Worm (Caenorhabditis elegans) whole organism, L2 larva: ENCODE measurements around the gene T26C5.4.

Experiments
- C34F6.9 ChIP-seq: fragments of 150-350 bp; optimal IDR thresholded peaks from 2 replicates; lab custom pipeline; 2014; ENCODE audit warnings: missing biosample characterization, missing genetic modification characterization
- F13H6.1 ChIP-seq: sonication (generic microtip); optimal IDR thresholded peaks from 2 replicates; lab custom pipeline; 2016; ENCODE audit warnings: missing genetic modification characterization, missing compliant biosample characterization
- R02D3.7 ChIP-seq: fragments of 150-350 bp; optimal IDR thresholded peaks from 2 replicates; lab custom pipeline; 2014; ENCODE audit warnings: missing biosample characterization, missing genetic modification characterization
- ZK546.5 ChIP-seq: sonication (generic microtip); optimal IDR thresholded peaks from 2 replicates; lab custom pipeline; 2017; ENCODE audit warnings: missing biosample characterization, missing genetic modification characterization
- alr-1 ChIP-seq: fragments of 150-350 bp; optimal IDR thresholded peaks from 2 replicates; lab custom pipeline; 2014; ENCODE audit warnings: missing biosample characterization, missing genetic modification characterization
- aly-2 ChIP-seq: fragments of 150-350 bp; optimal IDR thresholded peaks from 2 replicates; lab custom pipeline; 2014; ENCODE audit warnings: missing biosample characterization, missing genetic modification characterization
- ama-1 ChIP-seq: fragments of 150-350 bp; optimal IDR thresholded peaks from 2 replicates; lab custom pipeline; 2018; ENCODE audit warnings: inconsistent platforms
- blmp-1 ChIP-seq: sonication (generic microtip); optimal IDR thresholded peaks from 2 replicates; lab custom pipeline; 2017; ENCODE audit warnings: missing genetic modification characterization, mild to moderate bottlenecking, missing compliant biosample characterization, antibody characterized with exemption, moderate library complexity; ENCODE audit not compliant: insufficient read depth
- ceh-82 ChIP-seq: fragments of 150-350 bp; optimal IDR thresholded peaks from 2 replicates; lab custom pipeline; 2014; ENCODE audit warnings: missing biosample characterization, missing genetic modification characterization
- crh-2 ChIP-seq: sonication (generic microtip); optimal IDR thresholded peaks from 2 replicates; lab custom pipeline; 2017; ENCODE audit warnings: missing biosample characterization, missing genetic modification characterization
- dmd-4 ChIP-seq: sonication (generic microtip); optimal IDR thresholded peaks from 2 replicates; lab custom pipeline; 2017; ENCODE audit warnings: missing biosample characterization, missing genetic modification characterization
- egl-27 ChIP-seq: sonication (generic microtip); optimal IDR thresholded peaks from 3 replicates; lab custom pipeline; 2017; ENCODE audit warnings: missing biosample characterization, missing genetic modification reagents, missing genetic modification characterization
- elt-1 ChIP-seq: fragments of 150-350 bp; optimal IDR thresholded peaks from 2 replicates; lab custom pipeline; 2014; ENCODE audit warnings: missing biosample characterization, missing genetic modification characterization
- elt-3 ChIP-seq: sonication (generic microtip); optimal IDR thresholded peaks from 2 replicates; lab custom pipeline; 2017; ENCODE audit warnings: missing biosample characterization, missing genetic modification characterization
- fos-1 ChIP-seq: fragments of 150-350 bp; optimal IDR thresholded peaks from 2 replicates; lab custom pipeline; 2014; ENCODE audit warnings: missing biosample characterization, missing genetic modification characterization
- lin-11 ChIP-seq: fragments of 150-350 bp; sonication (generic microtip); optimal IDR thresholded peaks from 2 replicates; lab custom pipeline; 2014; ENCODE audit warnings: missing biosample characterization, missing genetic modification characterization, inconsistent platforms, mixed read lengths
- lin-13 ChIP-seq: fragments of 150-350 bp; optimal IDR thresholded peaks from 2 replicates; lab custom pipeline; 2014; ENCODE audit warnings: missing biosample characterization, missing genetic modification reagents, missing genetic modification characterization
- lin-39 ChIP-seq: fragments of 150-350 bp; optimal IDR thresholded peaks from 2 replicates; lab custom pipeline; 2014; ENCODE audit warnings: missing biosample characterization, missing genetic modification reagents, missing genetic modification characterization
- lsy-2 ChIP-seq, 2 experiments: fragments of 150-350 bp in 1 of 2; sonication (generic microtip) in 1 of 2; optimal IDR thresholded peaks; 2 replicates each; lab custom pipeline; 2014 to 2017; ENCODE audit warnings: missing biosample characterization in 2 of 2, missing genetic modification characterization in 2 of 2
- mab-5 ChIP-seq: fragments of 150-350 bp; optimal IDR thresholded peaks from 2 replicates; lab custom pipeline; 2014; ENCODE audit warnings: missing biosample characterization, missing genetic modification characterization
- mbf-1 ChIP-seq: sonication (generic microtip); optimal IDR thresholded peaks from 2 replicates; lab custom pipeline; 2017; ENCODE audit warnings: missing biosample characterization, missing genetic modification characterization
- mdl-1 ChIP-seq, 2 experiments: fragments of 150-350 bp in 1 of 2; sonication (generic microtip) in 1 of 2; optimal IDR thresholded peaks; 2 replicates each; lab custom pipeline; 2017; ENCODE audit warnings: missing biosample characterization in 2 of 2, missing genetic modification characterization in 2 of 2
- nhr-11 ChIP-seq: fragments of 150-350 bp; optimal IDR thresholded peaks from 2 replicates; lab custom pipeline; 2014; ENCODE audit warnings: missing biosample characterization, missing genetic modification characterization
- nhr-12 ChIP-seq: fragments of 150-350 bp; optimal IDR thresholded peaks from 2 replicates; lab custom pipeline; 2014; ENCODE audit warnings: missing biosample characterization, missing genetic modification characterization
- nhr-129 ChIP-seq: fragments of 150-350 bp; optimal IDR thresholded peaks from 2 replicates; lab custom pipeline; 2014; ENCODE audit warnings: missing biosample characterization, missing genetic modification characterization
- nhr-21 ChIP-seq: fragments of 150-350 bp; optimal IDR thresholded peaks from 2 replicates; lab custom pipeline; 2014; ENCODE audit warnings: missing biosample characterization, missing genetic modification characterization
- nhr-23 ChIP-seq: fragments of 150-350 bp; optimal IDR thresholded peaks from 2 replicates; lab custom pipeline; 2014; ENCODE audit warnings: missing biosample characterization, missing genetic modification reagents, missing genetic modification characterization
- nhr-237 ChIP-seq: fragments of 150-350 bp; optimal IDR thresholded peaks from 2 replicates; lab custom pipeline; 2014; ENCODE audit warnings: missing biosample characterization, missing genetic modification characterization
- nhr-25 ChIP-seq: fragments of 150-350 bp; sonication (generic microtip); optimal IDR thresholded peaks from 3 replicates; lab custom pipeline; 2014; ENCODE audit warnings: missing biosample characterization, missing genetic modification characterization
- nhr-6 ChIP-seq: fragments of 150-350 bp; optimal IDR thresholded peaks from 2 replicates; lab custom pipeline; 2014; ENCODE audit warnings: missing biosample characterization, missing genetic modification characterization
- nhr-77 ChIP-seq: fragments of 150-350 bp; optimal IDR thresholded peaks from 2 replicates; lab custom pipeline; 2014; ENCODE audit warnings: missing biosample characterization, missing genetic modification characterization
- sem-4 ChIP-seq: fragments of 150-350 bp; optimal IDR thresholded peaks from 2 replicates; lab custom pipeline; 2014; ENCODE audit warnings: missing biosample characterization, missing genetic modification reagents, missing genetic modification characterization
- skn-1 ChIP-seq: sonication (generic microtip); optimal IDR thresholded peaks from 2 replicates; lab custom pipeline; 2017; ENCODE audit warnings: missing biosample characterization, missing genetic modification characterization
- sma-3 ChIP-seq: sonication (generic microtip); optimal IDR thresholded peaks from 2 replicates; lab custom pipeline; 2016; ENCODE audit warnings: missing genetic modification reagents, missing genetic modification characterization, missing compliant biosample characterization
- sma-9 ChIP-seq, 2 experiments: fragments of 150-350 bp in 1 of 2; sonication (generic microtip) in 1 of 2; optimal IDR thresholded peaks; 2 replicates each; lab custom pipeline; 2014 to 2016; ENCODE audit warnings: missing genetic modification characterization in 2 of 2, mild to moderate bottlenecking in 1 of 2, missing biosample characterization in 1 of 2, missing compliant biosample characterization in 1 of 2, missing genetic modification reagents in 1 of 2, moderate library complexity in 1 of 2
- snpc-4 ChIP-seq: fragments of 150-350 bp; optimal IDR thresholded peaks from 2 replicates; lab custom pipeline; 2014; ENCODE audit warnings: missing biosample characterization, missing genetic modification characterization
- unc-39 ChIP-seq: fragments of 150-350 bp; optimal IDR thresholded peaks from 2 replicates; lab custom pipeline; 2014; ENCODE audit warnings: missing biosample characterization, missing genetic modification characterization
- unc-55 ChIP-seq: fragments of 150-350 bp; sonication (generic microtip); optimal IDR thresholded peaks from 3 replicates; lab custom pipeline; 2014; ENCODE audit warnings: missing biosample characterization, missing genetic modification reagents, missing genetic modification characterization
- unc-62 ChIP-seq: fragments of 150-350 bp; optimal IDR thresholded peaks from 2 replicates; lab custom pipeline; 2014; ENCODE audit warnings: missing biosample characterization, missing genetic modification reagents, missing genetic modification characterization
- zag-1 ChIP-seq: fragments of 150-350 bp; optimal IDR thresholded peaks from 2 replicates; lab custom pipeline; 2014; ENCODE audit warnings: missing biosample characterization, missing genetic modification characterization
- ztf-4 ChIP-seq: fragments of 150-350 bp; optimal IDR thresholded peaks from 2 replicates; lab custom pipeline; 2014; ENCODE audit warnings: missing biosample characterization, missing genetic modification characterization

Gene T26C5.4

ce11 chrII:9268983-9269382, 18.7 kb upstream of the T26C5.4 start:
- TF ChIP-seq elt-3 (tag; lab: Kevin White, UChicago) (no peak), lsy-2 (tag; optimal IDR thresholded peaks at IDR 0.05; lab: Kevin White, UChicago) (no peak), R02D3.7 (tag; lab: Kevin White, UChicago) (no peak), nhr-23 (tag; lab: Kevin White, UChicago) (no peak), lin-13 (no peak), mbf-1 (tag; lab: Kevin White, UChicago) (no peak), aly-2 (tag; lab: Kevin White, UChicago) (no peak)
- TF ChIP-seq, all 48 proteins: peak for 0

- no peak for TF ChIP-seq nhr-12 (tag; lab: Kevin White, UChicago)
- TF ChIP-seq fos-1 (tag; lab: Kevin White, UChicago) = no peak
- no peak for TF ChIP-seq skn-1 (tag; lab: Kevin White, UChicago)
- TF ChIP-seq F13H6.1 (tag; lab: Kevin White, UChicago) = no peak
- TF ChIP-seq lin-13 = no peak
- TF ChIP-seq dmd-4 (tag; lab: Kevin White, UChicago) = no peak
Observed at ce11 chrII:9266755-9267154, 16.4 kb upstream of the T26C5.4 start, which contains the start of gene C01G6.2. TSS of gene C01G6.2 (plus strand) at chrII:9267055.

DNA sequence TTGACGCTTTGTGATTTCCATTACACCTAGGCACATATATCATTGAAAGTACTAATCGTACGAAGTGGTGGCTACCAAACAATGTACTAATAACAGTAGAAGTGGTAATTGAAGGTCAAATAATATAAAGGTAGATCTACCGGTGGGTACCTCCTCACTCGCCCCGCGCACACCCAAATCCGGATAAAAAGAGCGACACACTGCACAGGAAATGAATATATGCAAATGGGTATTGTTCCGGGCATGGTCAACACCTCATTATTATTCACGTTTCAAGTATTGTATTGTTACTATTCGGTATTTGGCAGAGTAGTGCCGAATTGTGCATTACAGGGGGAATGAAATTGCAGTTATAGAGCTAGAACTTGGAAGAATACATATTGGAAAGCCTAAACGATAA, 15.9 kb upstream of the T26C5.4 start:
- TF ChIP-seq R02D3.7 (tag; lab: Kevin White, UChicago) = no peak
- TF ChIP-seq mbf-1 (tag; lab: Kevin White, UChicago) = no peak
- TF ChIP-seq F13H6.1 (tag; lab: Kevin White, UChicago) = no peak
- no peak for TF ChIP-seq nhr-12 (tag; lab: Kevin White, UChicago)
- TF ChIP-seq lin-39 (tag; lab: Kevin White, UChicago) = no peak
- TF ChIP-seq skn-1 (tag; lab: Kevin White, UChicago) = no peak
- TF ChIP-seq unc-39 = no peak
- TF ChIP-seq ama-1 = no peak
- no peak for TF ChIP-seq nhr-237 (tag; lab: Kevin White, UChicago)
- TF ChIP-seq sma-3 = no peak
- TF ChIP-seq egl-27 (tag; lab: Kevin White, UChicago) = no peak
- no peak for TF ChIP-seq crh-2 (tag; lab: Kevin White, UChicago)
- TF ChIP-seq nhr-77 = no peak
- TF ChIP-seq lin-11 (tag; lab: Kevin White, UChicago) = no peak
- no peak for TF ChIP-seq ceh-82
- no peak for TF ChIP-seq nhr-11 (tag; lab: Kevin White, UChicago)
- no peak for TF ChIP-seq aly-2 (tag; lab: Kevin White, UChicago)
- no peak for TF ChIP-seq sem-4
- TF ChIP-seq lsy-2 (tag; optimal IDR thresholded peaks at IDR 0.05; lab: Kevin White, UChicago) = no peak

DNA sequence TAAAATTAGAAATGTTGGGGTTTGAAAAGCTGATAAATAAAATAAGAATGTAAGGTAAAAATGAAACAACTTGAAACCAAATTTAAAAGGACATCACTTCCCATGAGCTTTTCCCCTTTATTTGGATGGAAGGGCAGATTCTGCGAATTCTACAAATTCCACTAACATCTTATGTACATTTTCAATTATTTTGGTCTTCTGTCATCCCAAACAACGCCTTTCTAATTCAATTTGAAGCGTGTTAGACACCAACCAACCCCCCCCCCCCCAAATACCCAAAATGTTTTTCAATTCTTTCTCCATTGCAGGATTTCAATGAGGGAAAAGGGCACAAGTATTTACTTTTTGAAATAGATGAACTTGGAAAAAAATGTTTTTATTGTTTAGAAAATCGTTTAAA, 15.4 kb upstream of the T26C5.4 start:
- TF ChIP-seq nhr-129 (tag; lab: Kevin White, UChicago) = no peak
- no peak for TF ChIP-seq ZK546.5 (tag; lab: Kevin White, UChicago)
- TF ChIP-seq sma-3 = no peak
- no peak for TF ChIP-seq elt-1
- no peak for TF ChIP-seq C34F6.9 (tag; lab: Kevin White, UChicago)
- TF ChIP-seq R02D3.7 (tag; lab: Kevin White, UChicago) = no peak
- no peak for TF ChIP-seq mdl-1 (tag; optimal IDR thresholded peaks at IDR 0.05; lab: Kevin White, UChicago)
- no peak for TF ChIP-seq unc-39
- no peak for TF ChIP-seq nhr-21 (tag; lab: Kevin White, UChicago)
- no peak for TF ChIP-seq ama-1
- no peak for TF ChIP-seq nhr-6

DNA sequence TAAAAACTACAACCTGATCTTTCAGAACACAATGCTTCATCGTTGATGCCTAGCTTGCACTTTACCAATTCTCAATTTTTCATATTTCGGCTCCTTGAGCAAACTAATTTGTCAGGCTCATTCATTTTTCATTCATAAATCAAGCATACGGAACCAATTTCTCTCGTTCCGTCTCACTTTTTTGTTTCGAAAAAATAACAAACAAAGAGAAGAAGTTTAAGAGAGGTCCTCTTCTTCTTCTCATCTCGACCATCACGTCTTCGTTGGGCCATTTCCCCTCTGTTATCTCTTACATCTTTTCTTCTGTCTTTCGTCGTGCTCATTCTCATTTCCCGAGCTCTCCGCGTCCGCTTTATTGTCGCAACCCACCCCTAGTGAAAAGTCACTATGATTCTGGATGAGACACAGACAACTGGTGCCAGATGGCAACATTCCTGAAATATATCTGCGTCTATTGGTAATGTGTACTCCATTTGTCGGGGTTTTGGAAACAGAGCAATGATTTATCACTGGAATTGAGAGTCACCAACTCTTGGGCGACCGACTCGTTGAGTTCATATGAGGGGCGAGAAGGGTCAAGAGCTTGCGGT, 14.5 kb upstream of the T26C5.4 start:
- TF ChIP-seq elt-1 (no peak), ztf-4 (tag; lab: Kevin White, UChicago) (no peak), unc-55 (GFP tag; lab: Kevin White, UChicago) (peak; percentile 54), sem-4 (peak; percentile 28), fos-1 (tag; lab: Kevin White, UChicago) (no peak), dmd-4 (tag; lab: Kevin White, UChicago) (no peak), ZK546.5 (tag; lab: Kevin White, UChicago) (no peak), snpc-4 (no peak), blmp-1 (tag; lab: Kevin White, UChicago) (no peak), crh-2 (tag; lab: Kevin White, UChicago) (peak; percentile 52), unc-62 (GFP tag; lab: Kevin White, UChicago) (no peak), alr-1 (tag; lab: Kevin White, UChicago) (no peak), C34F6.9 (tag; lab: Kevin White, UChicago) (peak; percentile 57), mab-5 (tag; lab: Kevin White, UChicago) (peak; percentile 83), lin-39 (tag; lab: Kevin White, UChicago) (no peak), nhr-129 (tag; lab: Kevin White, UChicago) (peak; percentile 64), nhr-25 (tag; lab: Kevin White, UChicago) (no peak), lsy-2 (tag; optimal IDR thresholded peaks at IDR 0.05; lab: Kevin White, UChicago) (peak in 1 of 2 experiments; percentile 51), aly-2 (tag; lab: Kevin White, UChicago) (no peak), egl-27 (tag; lab: Kevin White, UChicago) (peak; percentile 5), F13H6.1 (tag; lab: Kevin White, UChicago) (peak; percentile 50), mbf-1 (tag; lab: Kevin White, UChicago) (no peak), nhr-6 (no peak), nhr-12 (tag; lab: Kevin White, UChicago) (no peak), sma-9 (GFP tag; optimal IDR thresholded peaks at IDR 0.05; lab: Kevin White, UChicago) (peak; percentile 28), sma-9 (tag; optimal IDR thresholded peaks at IDR 0.05; lab: Kevin White, UChicago) (no peak), zag-1 (tag; lab: Kevin White, UChicago) (peak; percentile 72), elt-3 (tag; lab: Kevin White, UChicago) (no peak)
